Fruit fly (Drosophila melanogaster): ENCODE measurements around the gene CG3769.

Gene CG3769

DNA sequence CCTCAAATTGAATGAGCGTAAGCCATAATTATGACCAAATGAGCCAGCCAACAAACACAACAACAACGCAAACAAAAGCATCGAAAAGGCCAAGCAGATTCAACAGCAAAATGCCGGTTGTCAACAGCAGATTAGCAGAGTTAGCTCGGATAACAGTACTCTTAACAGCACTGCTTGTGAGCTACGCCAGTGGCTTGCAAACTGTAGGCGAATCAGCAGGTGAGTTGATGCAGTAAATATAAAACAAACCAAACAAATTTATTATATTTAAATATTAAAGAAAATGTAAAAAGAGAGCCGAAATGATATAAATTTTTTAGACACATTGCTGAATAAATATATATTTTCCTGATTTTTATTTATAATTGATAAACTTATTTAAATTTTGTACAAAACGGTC lies 14.5 kb upstream of the CG3769 start (continued):
- TF ChIP-seq Gug (GFP tag; IDR thresholded peaks at IDR 0.05) (no peak), CG34224 (GFP tag; IDR thresholded peaks at IDR 0.05; ENCODE audit: partially characterized antibody) (no peak), E2f2 (GFP tag; IDR thresholded peaks at IDR 0.05) (no peak), CG7745 (tag; optimal IDR thresholded peaks at IDR 0.05) (no peak)

dm6 chr2L:9421312-9421711 lies 13.9 kb upstream of the CG3769 start:
- TF ChIP-seq dysf (GFP tag; IDR thresholded peaks at IDR 0.05): peak; percentile 38; the same call in 1 of the 3 replicates
- peak; percentile 52 for TF ChIP-seq zen (tag; optimal IDR thresholded peaks at IDR 0.05)
- no peak for TF ChIP-seq Rfx (GFP tag; IDR thresholded peaks at IDR 0.05)
- no peak for TF ChIP-seq ham (GFP tag; IDR thresholded peaks at IDR 0.05)
- no peak for TF ChIP-seq tgo (GFP tag; IDR thresholded peaks at IDR 0.05)
- TF ChIP-seq cad (GFP tag; optimal IDR thresholded peaks at IDR 0.05): peak; percentile 64

- TF ChIP-seq Ets65A (GFP tag) (peak; percentile 50), CG6791 (GFP tag; IDR thresholded peaks at IDR 0.05; ENCODE audit: partially characterized antibody) (no peak), run (tag; optimal IDR thresholded peaks at IDR 0.05) (no peak), Dbx (GFP tag; IDR thresholded peaks at IDR 0.05) (no peak), CG15514 (GFP tag; optimal IDR thresholded peaks at IDR 0.05) (no peak), zfh1 (GFP tag; IDR thresholded peaks at IDR 0.05) (no peak)
Measured at dm6 chr2L:9424193-9424592, 11.0 kb upstream of the CG3769 start.

DNA sequence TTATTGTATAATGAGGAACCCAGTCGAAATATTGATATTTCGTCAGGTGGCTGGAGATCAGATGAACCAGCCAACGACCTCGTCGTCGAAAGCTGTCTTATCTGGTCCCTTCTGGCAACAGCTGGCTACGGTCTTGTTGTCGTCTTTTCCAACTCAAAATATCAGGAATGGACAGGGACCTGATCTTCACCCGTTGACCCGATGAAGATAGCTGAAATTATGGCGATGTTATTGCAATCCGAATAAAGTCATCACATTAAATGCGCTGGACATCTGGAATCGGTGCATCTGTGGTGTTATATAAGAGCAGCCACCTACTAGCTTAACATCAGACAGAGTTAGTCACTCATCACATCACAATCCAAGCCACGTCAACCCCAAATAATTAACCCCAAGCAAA lies 8.7 kb upstream of the CG3769 start, which contains the start of gene Fbp2:
Gene Fbp2 (plus strand): TSS at position 251 of the 400 bp plus-strand sequence.
- TF ChIP-seq CG2116 (GFP tag; optimal IDR thresholded peaks at IDR 0.05): no peak
- TF ChIP-seq Pdp1 (GFP tag; optimal IDR thresholded peaks at IDR 0.05): peak in 1 of 2 experiments; percentile 77

- TF ChIP-seq klu (GFP tag; IDR thresholded peaks at IDR 0.05) (no peak), CG6272 (GFP tag; IDR thresholded peaks at IDR 0.05) (no peak)
Measured at dm6 chr2L:9427570-9427969, 7.6 kb upstream of the CG3769 start, which contains the start of gene CG42847. CG42847 (plus strand) TSS chr2L:9427870.

- TF ChIP-seq CG10462 (GFP tag; optimal IDR thresholded peaks at IDR 0.05): peak; percentile 76
- peak; percentile 95 for TF ChIP-seq CG17829 (tag; optimal IDR thresholded peaks at IDR 0.05)
- peak; percentile 52 for TF ChIP-seq Ets97D (GFP tag; optimal IDR thresholded peaks at IDR 0.05)
- TF ChIP-seq CG10209 (GFP tag; optimal IDR thresholded peaks at IDR 0.05): peak; percentile 94
- peak; percentile 35 for TF ChIP-seq CG3838 (GFP tag; optimal IDR thresholded peaks at IDR 0.05)
- peak; percentile 81 for TF ChIP-seq seq (GFP tag; IDR thresholded peaks at IDR 0.05)
- TF ChIP-seq sd (tag; optimal IDR thresholded peaks at IDR 0.05): no peak
- no peak for TF ChIP-seq CG5953 (GFP tag; IDR thresholded peaks at IDR 0.05)
- peak; percentile 89 for TF ChIP-seq CG10147 (GFP tag; optimal IDR thresholded peaks at IDR 0.05)
- peak; percentile 91; the same call in 2 of the 3 replicates for TF ChIP-seq H15 (GFP tag; IDR thresholded peaks at IDR 0.05)
- TF ChIP-seq Drgx (GFP tag; IDR thresholded peaks at IDR 0.05): peak; percentile 56
- TF ChIP-seq CG9876 (GFP tag; optimal IDR thresholded peaks at IDR 0.05): peak; percentile 59
- peak; percentile 86 for TF ChIP-seq CG17328 (GFP tag; IDR thresholded peaks at IDR 0.05)
- peak; percentile 94 for TF ChIP-seq CG6272 (GFP tag; IDR thresholded peaks at IDR 0.05)
- peak; percentile 70 for TF ChIP-seq CG17802 (tag; optimal IDR thresholded peaks at IDR 0.05)
- TF ChIP-seq Tbp (GFP tag; optimal IDR thresholded peaks at IDR 0.05): no peak
- no peak for TF ChIP-seq Hr39 (optimal IDR thresholded peaks at IDR 0.05)
- no peak for TF ChIP-seq nerfin-2 (GFP tag; IDR thresholded peaks at IDR 0.05; ENCODE audit: partially characterized antibody)
- TF ChIP-seq Ravus (GFP tag; IDR thresholded peaks at IDR 0.05): peak; percentile 52
- no peak for TF ChIP-seq sens-2 (GFP tag; IDR thresholded peaks at IDR 0.05)
- peak; percentile 91 for TF ChIP-seq esg (GFP tag; conservative IDR thresholded peaks at IDR 0.05)
- peak; percentile 10 for TF ChIP-seq NC2β (GFP tag; optimal IDR thresholded peaks at IDR 0.05)
- TF ChIP-seq da (GFP tag; optimal IDR thresholded peaks at IDR 0.05): no peak
- TF ChIP-seq CG14965 (GFP tag; optimal IDR thresholded peaks at IDR 0.05; ENCODE audit: borderline replicate concordance): no peak
Measured at dm6 chr2L:9430992-9431602, 4.1 kb upstream of the CG3769 start, which contains the start of the genes FucTB and scat. FucTB (minus strand) TSS chr2L:9431052. scat (plus strand) TSS chr2L:9431405.
